Worm (Caenorhabditis elegans) whole organism, L4 larva: Measurements from ENCODE around the gene ncs-1.

Experiments
- F10B5.3 ChIP-seq: sonication (generic microtip); optimal IDR thresholded peaks from 2 replicates; lab custom pipeline; 2016; ENCODE audit warnings: mild to moderate bottlenecking, missing genetic modification characterization, missing compliant biosample characterization
- F44E2.7 ChIP-seq: fragments of 200-800 bp; sonication (Bioruptor generic); IDR thresholded peaks from 2 replicates; pipeline ENCODE4 v2.1.2; 2022; ENCODE audit warnings: missing genetic modification characterization, missing compliant biosample characterization
- Y48G9A.11 ChIP-seq: fragments of 200-800 bp; sonication (Bioruptor generic); IDR thresholded peaks from 2 replicates; pipeline ENCODE4 v1.3.6; 2022; ENCODE audit warnings: missing genetic modification reagents, missing genetic modification characterization, missing compliant biosample characterization
- Y5F2A.4 ChIP-seq: fragments of 200-800 bp; sonication (Bioruptor generic); optimal IDR thresholded peaks from 2 replicates; lab custom pipeline; 2018; ENCODE audit warnings: mild to moderate bottlenecking, missing genetic modification characterization, missing compliant biosample characterization
- ZK337.2 ChIP-seq: fragments of 200-800 bp; sonication (Bioruptor generic); IDR thresholded peaks from 2 replicates; pipeline ENCODE4 v1.3.6; 2022; ENCODE audit warnings: missing genetic modification reagents, missing genetic modification characterization, missing compliant biosample characterization
- aha-1 ChIP-seq: fragments of 150-350 bp; peaks from one replicate; lab custom pipeline; 2014; ENCODE audit warnings: missing biosample characterization, missing genetic modification characterization
- ama-1 ChIP-seq: fragments of 150-350 bp; optimal IDR thresholded peaks from 2 replicates; lab custom pipeline; 2014; ENCODE audit warnings: inconsistent platforms, mixed read lengths
- ceh-20 ChIP-seq: fragments of 200-800 bp; sonication (Bioruptor generic); IDR thresholded peaks from 2 replicates; pipeline ENCODE4 v1.3.6; 2022; ENCODE audit warnings: missing genetic modification reagents, missing genetic modification characterization, missing compliant biosample characterization
- ceh-32 ChIP-seq: sonication (generic microtip); optimal IDR thresholded peaks from 2 replicates; lab custom pipeline; 2016; ENCODE audit warnings: mild to moderate bottlenecking, missing genetic modification characterization, missing compliant biosample characterization; ENCODE audit not compliant: poor library complexity
- ceh-82 ChIP-seq: sonication (generic microtip); optimal IDR thresholded peaks from 2 replicates; lab custom pipeline; 2017; ENCODE audit warnings: missing biosample characterization, missing genetic modification characterization
- dmd-6 ChIP-seq: fragments of 200-800 bp; sonication (Bioruptor generic); IDR thresholded peaks from 2 replicates; pipeline ENCODE4 v1.3.6; 2022; ENCODE audit warnings: missing genetic modification reagents, missing genetic modification characterization, missing compliant biosample characterization
- dmd-8 ChIP-seq: fragments of 200-800 bp; sonication (Bioruptor generic); IDR thresholded peaks from 2 replicates; pipeline ENCODE4 v1.3.6; 2022; ENCODE audit warnings: missing genetic modification characterization, missing compliant biosample characterization
- dmd-9 ChIP-seq: fragments of 200-800 bp; sonication (Bioruptor generic); IDR thresholded peaks from 2 replicates; pipeline ENCODE4 v1.3.6; 2022; ENCODE audit warnings: missing genetic modification reagents, missing genetic modification characterization, missing compliant biosample characterization
- duxl-1 ChIP-seq: sonication (generic microtip); optimal IDR thresholded peaks from 2 replicates; lab custom pipeline; 2016; ENCODE audit warnings: mild to moderate bottlenecking, missing genetic modification characterization, moderate library complexity, missing compliant biosample characterization; ENCODE audit not compliant: poor library complexity
- dve-1 ChIP-seq: sonication (generic microtip); optimal IDR thresholded peaks from 2 replicates; lab custom pipeline; 2017; ENCODE audit warnings: antibody characterized with exemption, mild to moderate bottlenecking, missing genetic modification characterization, missing compliant biosample characterization; ENCODE audit not compliant: insufficient read depth
- egl-43 ChIP-seq: fragments of 200-800 bp; sonication (Bioruptor generic); IDR thresholded peaks from 2 replicates; pipeline ENCODE4 v1.3.6; 2022; ENCODE audit warnings: missing genetic modification reagents, missing genetic modification characterization, missing compliant biosample characterization
- fkh-10 ChIP-seq: fragments of 150-350 bp; optimal IDR thresholded peaks from 2 replicates; lab custom pipeline; 2014; ENCODE audit warnings: missing biosample characterization, missing genetic modification reagents, missing genetic modification characterization
- gei-8 ChIP-seq: fragments of 200-800 bp; sonication (Bioruptor generic); optimal IDR thresholded peaks from 2 replicates; lab custom pipeline; 2018; ENCODE audit warnings: mild to moderate bottlenecking, missing genetic modification characterization, missing compliant biosample characterization
- hif-1 ChIP-seq, 2 experiments: sonication (generic microtip); optimal IDR thresholded peaks; 2 replicates each; lab custom pipeline; 2016 to 2017; ENCODE audit warnings: missing compliant biosample characterization in 2 of 2, missing genetic modification characterization in 2 of 2, missing genetic modification reagents in 2 of 2, missing genotype in 2 of 2, mild to moderate bottlenecking in 1 of 2
- hlh-11 ChIP-seq: fragments of 200-800 bp; sonication (Bioruptor generic); optimal IDR thresholded peaks from 2 replicates; lab custom pipeline; 2018; ENCODE audit warnings: mild to moderate bottlenecking, missing genetic modification characterization, missing compliant biosample characterization
- hlh-30 ChIP-seq: sonication (generic microtip); optimal IDR thresholded peaks from 2 replicates; lab custom pipeline; 2017; ENCODE audit warnings: antibody characterized with exemption, mild to moderate bottlenecking, missing genetic modification characterization, missing compliant biosample characterization; ENCODE audit not compliant: insufficient read depth
- hmg-1.1 ChIP-seq: fragments of 200-800 bp; sonication (Bioruptor generic); IDR thresholded peaks from 2 replicates; pipeline ENCODE4 v1.3.6; 2022; ENCODE audit warnings: missing genetic modification reagents, missing genetic modification characterization, missing compliant biosample characterization
- lin-13 ChIP-seq: fragments of 150-350 bp; optimal IDR thresholded peaks from 2 replicates; lab custom pipeline; 2014; ENCODE audit warnings: missing biosample characterization, missing genetic modification reagents, missing genetic modification characterization
- lir-3 ChIP-seq: sonication (generic microtip); optimal IDR thresholded peaks from 2 replicates; lab custom pipeline; 2016; ENCODE audit warnings: mild to moderate bottlenecking, missing genetic modification characterization, missing compliant biosample characterization
- lsy-2 ChIP-seq, 2 experiments: fragments of 150-350 bp in 1 of 2; sonication (generic microtip) in 1 of 2; optimal IDR thresholded peaks; 2 replicates each; lab custom pipeline; 2014 to 2017; ENCODE audit warnings: missing biosample characterization in 2 of 2, missing genetic modification characterization in 2 of 2
- madf-9 ChIP-seq: fragments of 200-800 bp; sonication (Bioruptor generic); conservative IDR thresholded peaks from 2 replicates; pipeline ENCODE4 v1.3.6; 2022; ENCODE audit warnings: missing genetic modification reagents, missing genetic modification characterization, missing compliant biosample characterization
- mdl-1 ChIP-seq, 2 experiments: fragments of 150-350 bp in 1 of 2; sonication (generic microtip) in 1 of 2; optimal IDR thresholded peaks; 2 replicates each; lab custom pipeline; 2014 to 2017; ENCODE audit warnings: missing biosample characterization in 2 of 2, missing genetic modification characterization in 2 of 2
- mep-1 ChIP-seq: fragments of 150-350 bp; sonication (generic microtip); optimal IDR thresholded peaks from 3 replicates; lab custom pipeline; 2014; ENCODE audit warnings: missing biosample characterization, missing genetic modification characterization
- mes-2 ChIP-seq: sonication (generic microtip); optimal IDR thresholded peaks from 2 replicates; lab custom pipeline; 2016; ENCODE audit warnings: missing genotype, mild to moderate bottlenecking, missing genetic modification characterization, missing compliant biosample characterization; ENCODE audit not compliant: poor library complexity, severe bottlenecking
- mxl-2 ChIP-seq: fragments of 200-800 bp; sonication (Bioruptor generic); conservative IDR thresholded peaks from 2 replicates; pipeline ENCODE4 v1.3.6; 2022; ENCODE audit warnings: missing genetic modification reagents, missing genetic modification characterization, missing compliant biosample characterization
- mxl-3 ChIP-seq: fragments of 200-800 bp; sonication (Bioruptor generic); optimal IDR thresholded peaks from 2 replicates; lab custom pipeline; 2018; ENCODE audit warnings: mild to moderate bottlenecking, missing genetic modification characterization, missing compliant biosample characterization
- nhr-10 ChIP-seq: fragments of 150-350 bp; optimal IDR thresholded peaks from 2 replicates; lab custom pipeline; 2014; ENCODE audit warnings: missing biosample characterization, missing genetic modification characterization
- nhr-102 ChIP-seq: sonication (generic microtip); optimal IDR thresholded peaks from 2 replicates; lab custom pipeline; 2016; ENCODE audit warnings: mild to moderate bottlenecking, missing genetic modification characterization, moderate library complexity, missing compliant biosample characterization
- nhr-41 ChIP-seq: fragments of 200-800 bp; sonication (Bioruptor generic); IDR thresholded peaks from 2 replicates; pipeline ENCODE4 v1.3.6; 2022; ENCODE audit warnings: missing genetic modification reagents, missing genetic modification characterization, missing compliant biosample characterization
- nhr-77 ChIP-seq: fragments of 150-350 bp; optimal IDR thresholded peaks from 2 replicates; lab custom pipeline; 2014; ENCODE audit warnings: missing biosample characterization, missing genetic modification characterization
- pqm-1 ChIP-seq: sonication (generic microtip); optimal IDR thresholded peaks from 2 replicates; lab custom pipeline; 2017; ENCODE audit warnings: missing biosample characterization, missing genetic modification characterization
- rbr-2 ChIP-seq: sonication (generic microtip); optimal IDR thresholded peaks from 2 replicates; lab custom pipeline; 2016; ENCODE audit warnings: missing genotype, missing genetic modification characterization, missing compliant biosample characterization
- saeg-2 ChIP-seq: fragments of 200-800 bp; sonication (Bioruptor generic); IDR thresholded peaks from 2 replicates; pipeline ENCODE4 v1.3.6; 2022; ENCODE audit warnings: missing genetic modification reagents, missing genetic modification characterization, missing compliant biosample characterization
- snpc-1.2 ChIP-seq: fragments of 200-800 bp; sonication (Bioruptor generic); IDR thresholded peaks from 2 replicates; pipeline ENCODE4 v1.3.6; 2022; ENCODE audit warnings: missing genetic modification reagents, missing genetic modification characterization, missing compliant biosample characterization
- spr-1 ChIP-seq: sonication (generic microtip); optimal IDR thresholded peaks from 2 replicates; lab custom pipeline; 2016; ENCODE audit warnings: mild to moderate bottlenecking, missing genetic modification characterization, missing compliant biosample characterization
- vab-7 ChIP-seq: fragments of 200-800 bp; sonication (Bioruptor generic); IDR thresholded peaks from 2 replicates; pipeline ENCODE4 v1.3.6; 2022; ENCODE audit warnings: missing genetic modification reagents, missing genetic modification characterization, missing compliant biosample characterization
- zag-1 ChIP-seq: fragments of 150-350 bp; optimal IDR thresholded peaks from 2 replicates; lab custom pipeline; 2014; ENCODE audit warnings: missing biosample characterization, missing genetic modification characterization
- zip-11 ChIP-seq: fragments of 200-800 bp; sonication (Bioruptor generic); IDR thresholded peaks from 2 replicates; pipeline ENCODE4 v1.3.6; 2022; ENCODE audit warnings: missing genetic modification characterization, missing compliant biosample characterization
- ztf-7 ChIP-seq: fragments of 150-350 bp; optimal IDR thresholded peaks from 2 replicates; lab custom pipeline; 2014; ENCODE audit warnings: missing biosample characterization, missing genetic modification characterization

Gene ncs-1

DNA sequence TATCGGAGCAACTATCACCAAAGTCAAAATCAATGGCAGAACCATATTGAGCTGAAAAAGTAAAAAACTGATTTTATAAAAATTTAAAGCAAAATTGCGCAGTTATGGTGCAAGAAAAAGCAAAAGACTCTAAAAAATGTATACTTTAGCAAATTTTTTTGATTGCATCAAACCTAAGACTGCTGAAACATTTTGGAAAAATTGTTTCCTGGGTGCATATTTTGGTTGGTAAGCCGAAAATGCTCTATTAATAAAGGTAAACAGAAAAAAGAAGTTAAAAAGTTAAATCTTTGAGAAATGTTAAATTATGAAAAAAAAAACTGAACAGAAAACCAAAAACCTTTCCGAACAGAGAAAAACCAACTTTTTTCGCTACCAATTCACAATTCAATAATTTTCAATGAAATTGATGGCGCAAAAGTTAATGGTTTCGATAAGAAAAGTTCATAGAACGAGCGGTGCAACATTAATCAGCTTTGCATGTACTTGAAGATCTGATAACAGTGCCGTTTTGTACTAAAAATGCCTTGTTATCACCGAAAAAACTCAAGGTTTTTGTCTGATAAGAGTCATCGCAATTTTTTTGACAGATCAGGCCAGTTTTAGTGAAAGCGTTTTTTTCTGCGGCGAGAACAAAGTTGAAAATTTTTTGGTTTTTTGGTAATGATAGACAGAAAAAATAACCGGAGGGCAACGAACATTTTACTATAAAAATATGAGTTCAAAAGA, 15.1 kb upstream of the ncs-1 start, which contains the start of gene abhd-3.2 (continued):
- no peak for TF ChIP-seq ama-1 (lab: Kevin White, UChicago)
- peak; percentile 87 for TF ChIP-seq ceh-20
- peak; percentile 65; the same call in 1 of the 2 replicates for TF ChIP-seq saeg-2 (GFP tag; lab: Robert Waterston, UW)
- TF ChIP-seq pqm-1 = peak; percentile 99

DNA sequence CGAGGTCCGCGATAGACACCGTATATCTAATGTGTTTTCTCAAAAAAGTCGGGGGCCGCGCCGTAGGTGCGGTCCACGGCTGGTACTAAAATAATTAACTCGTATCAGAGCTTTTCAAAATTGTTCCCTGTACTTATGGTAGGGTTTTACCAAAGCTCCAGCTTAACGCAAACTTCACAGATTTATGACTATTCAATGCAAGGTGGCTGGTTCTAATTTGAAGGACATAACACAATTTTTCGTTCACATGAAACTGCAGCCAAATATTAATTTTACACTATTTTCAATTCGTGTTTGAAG, 12.1 kb upstream of the ncs-1 start:
- no peak for TF ChIP-seq ceh-32 (tag; lab: Kevin White, UChicago)
- no peak for TF ChIP-seq Y5F2A.4 (GFP tag; lab: Kevin White, UChicago)
- no peak for TF ChIP-seq F44E2.7 (GFP tag; lab: Robert Waterston, UW)
- no peak for TF ChIP-seq mdl-1 (tag; optimal IDR thresholded peaks at IDR 0.05; lab: Kevin White, UChicago)
- TF ChIP-seq spr-1 (tag; lab: Kevin White, UChicago) = no peak
- TF ChIP-seq lir-3 (tag; lab: Kevin White, UChicago) = no peak
- TF ChIP-seq nhr-77 (tag; lab: Kevin White, UChicago) = no peak
- no peak for TF ChIP-seq ZK337.2 (GFP tag; lab: Robert Waterston, UW)
- TF ChIP-seq hlh-11 (tag; lab: Kevin White, UChicago) = no peak
- TF ChIP-seq nhr-10 (tag; lab: Kevin White, UChicago) = no peak
- no peak for TF ChIP-seq dmd-9 (GFP tag; lab: Robert Waterston, UW)
- no peak for TF ChIP-seq F10B5.3
- no peak for TF ChIP-seq mes-2
- no peak for TF ChIP-seq hmg-1.1 (GFP tag; lab: Robert Waterston, UW)

DNA sequence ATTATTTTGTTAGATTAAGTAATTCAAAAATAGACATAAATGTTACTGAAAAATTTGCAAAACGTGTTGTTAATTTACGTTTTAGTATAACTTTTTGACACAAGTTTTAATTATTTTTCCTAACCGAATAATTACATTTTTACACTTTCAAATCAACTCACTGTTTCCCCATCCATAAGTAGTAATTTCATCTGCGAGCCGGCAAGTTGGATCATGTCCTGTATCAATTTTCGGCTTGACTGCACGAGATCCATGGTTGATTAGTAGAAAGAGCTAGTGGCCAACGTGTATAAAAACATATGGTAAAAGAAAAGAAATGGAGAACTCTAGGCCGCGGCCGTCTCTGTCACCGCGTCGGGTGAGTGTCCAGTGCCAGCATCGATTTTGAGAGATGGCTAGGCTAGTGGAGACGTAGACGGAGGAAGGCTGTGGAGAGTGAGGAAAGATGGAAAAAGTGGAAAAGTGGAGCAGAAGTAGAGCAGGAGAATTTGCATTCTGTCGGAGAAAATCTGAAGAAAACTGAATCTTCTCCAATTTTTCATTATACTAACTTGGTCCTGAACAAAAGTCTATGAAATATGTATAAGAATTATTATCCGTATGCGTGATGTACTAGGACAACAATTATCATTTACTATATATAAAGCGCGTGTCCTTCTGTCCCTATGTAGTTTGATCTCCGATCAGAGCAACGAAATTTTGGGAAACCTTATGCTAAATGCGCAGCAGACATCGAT, 11.6 kb upstream of the ncs-1 start, which contains the start of gene vps-45:
Gene vps-45, minus strand, starts transcription at position 350 of the 737 bp plus-strand sequence.
- TF ChIP-seq Y48G9A.11 = no peak
- TF ChIP-seq fkh-10 (GFP tag; lab: Kevin White, UChicago) = peak; percentile 9
- TF ChIP-seq rbr-2 = peak; percentile 38
- no peak for TF ChIP-seq ama-1 (lab: Kevin White, UChicago)
- peak; percentile 45 for TF ChIP-seq mxl-3 (GFP tag; lab: Kevin White, UChicago)
- TF ChIP-seq hmg-1.1 (GFP tag; lab: Robert Waterston, UW) = peak; percentile 77
- no peak for TF ChIP-seq nhr-102
- no peak for TF ChIP-seq vab-7 (GFP tag; lab: Robert Waterston, UW)
- peak; percentile 33 for TF ChIP-seq hlh-30 (tag; lab: Kevin White, UChicago)
- peak; percentile 57 for TF ChIP-seq hlh-11 (tag; lab: Kevin White, UChicago)
- no peak for TF ChIP-seq nhr-77 (tag; lab: Kevin White, UChicago)
- no peak for TF ChIP-seq nhr-41 (GFP tag; lab: Robert Waterston, UW)
- no peak for TF ChIP-seq zag-1 (tag; lab: Kevin White, UChicago)
- TF ChIP-seq snpc-1.2 (GFP tag; lab: Robert Waterston, UW) = no peak
- peak; percentile 13 for TF ChIP-seq dve-1
- TF ChIP-seq dmd-6 (GFP tag; lab: Robert Waterston, UW) = peak; percentile 37
- TF ChIP-seq zip-11 (GFP tag; lab: Robert Waterston, UW) = no peak
- TF ChIP-seq duxl-1 (tag; lab: Kevin White, UChicago) = peak; percentile 37
- TF ChIP-seq madf-9 (GFP tag; lab: Robert Waterston, UW) = no peak
- peak in 1 of 2 experiments; percentile 38 for TF ChIP-seq hif-1 (tag; optimal IDR thresholded peaks at IDR 0.05; lab: Kevin White, UChicago)
- TF ChIP-seq ceh-32 (tag; lab: Kevin White, UChicago) = no peak
- TF ChIP-seq ceh-20 = no peak
- TF ChIP-seq lsy-2 (tag; optimal IDR thresholded peaks at IDR 0.05; lab: Kevin White, UChicago) = peak in 1 of 2 experiments; percentile 18
- TF ChIP-seq gei-8 = no peak
- TF ChIP-seq dmd-8 (GFP tag; lab: Robert Waterston, UW) = no peak
- no peak for TF ChIP-seq saeg-2 (GFP tag; lab: Robert Waterston, UW)
- TF ChIP-seq mdl-1 (tag; optimal IDR thresholded peaks at IDR 0.05; lab: Kevin White, UChicago) = no peak
- TF ChIP-seq mes-2 = peak; percentile 80
- TF ChIP-seq mep-1 (tag; lab: Kevin White, UChicago) = peak; percentile 61
- TF ChIP-seq egl-43 (GFP tag; lab: Robert Waterston, UW) = no peak
- no peak for TF ChIP-seq ztf-7 (tag; lab: Kevin White, UChicago)
- peak; percentile 78 for TF ChIP-seq aha-1 (tag; lab: Kevin White, UChicago)
- TF ChIP-seq lin-13 = no peak
- TF ChIP-seq ceh-82 (tag; lab: Kevin White, UChicago) = no peak
- no peak for TF ChIP-seq mxl-2 (GFP tag; lab: Robert Waterston, UW)
